Worm (Caenorhabditis elegans) whole organism, mixed stage, embryonic: ENCODE results near the gene chkr-1.
"Not testable (repeated sequence)": the region's sequence is repeated elsewhere in the genome, so short reads cannot be mapped to it uniquely, and the experiment has no call there.

Experiments used
- M03D4.4 ChIP-seq: sonication (generic microtip); optimal IDR thresholded peaks from 2 replicates; lab custom pipeline; 2017; ENCODE audit warnings: mild to moderate bottlenecking, missing genetic modification characterization, missing compliant biosample characterization
- bed-3 ChIP-seq: fragments of 200-800 bp; sonication (Bioruptor generic); optimal IDR thresholded peaks from 3 replicates; lab custom pipeline; 2018; ENCODE audit warnings: mild to moderate bottlenecking, missing genetic modification characterization, moderate library complexity, missing compliant biosample characterization
- blmp-1 ChIP-seq: fragments of 150-350 bp; optimal IDR thresholded peaks from 2 replicates; lab custom pipeline; 2014; ENCODE audit warnings: missing biosample characterization, missing genetic modification characterization
- ceh-39 ChIP-seq: fragments of 150-350 bp; optimal IDR thresholded peaks from 2 replicates; lab custom pipeline; 2014; ENCODE audit warnings: missing biosample characterization, missing genetic modification characterization
- ceh-43 ChIP-seq: fragments of 200-800 bp; sonication (Bioruptor generic); optimal IDR thresholded peaks from 2 replicates; lab custom pipeline; 2018; ENCODE audit warnings: mild to moderate bottlenecking, missing genetic modification characterization, moderate library complexity, missing compliant biosample characterization
- ces-1 ChIP-seq: fragments of 150-350 bp; optimal IDR thresholded peaks from 2 replicates; lab custom pipeline; 2014; ENCODE audit warnings: missing biosample characterization, missing genetic modification reagents, missing genetic modification characterization
- cnd-1 ChIP-seq: fragments of 200-800 bp; sonication (Bioruptor generic); optimal IDR thresholded peaks from 2 replicates; lab custom pipeline; 2018; ENCODE audit warnings: mild to moderate bottlenecking, missing genetic modification characterization, missing compliant biosample characterization
- drap-1 ChIP-seq: fragments of 200-800 bp; sonication (Bioruptor generic); optimal IDR thresholded peaks from 3 replicates; lab custom pipeline; 2018; ENCODE audit warnings: mild to moderate bottlenecking, missing genetic modification characterization, missing compliant biosample characterization
- elt-1 ChIP-seq: sonication (generic microtip); optimal IDR thresholded peaks from 2 replicates; lab custom pipeline; 2017; ENCODE audit warnings: missing genetic modification characterization, mild to moderate bottlenecking, missing compliant biosample characterization, antibody characterized with exemption, moderate library complexity, borderline replicate concordance; ENCODE audit not compliant: insufficient read depth
- elt-3 ChIP-seq: fragments of 150-350 bp; optimal IDR thresholded peaks from 2 replicates; lab custom pipeline; 2014; ENCODE audit warnings: missing biosample characterization, missing genetic modification characterization
- flh-1 ChIP-seq: fragments of 200-800 bp; sonication (Bioruptor generic); optimal IDR thresholded peaks from 2 replicates; lab custom pipeline; 2018; ENCODE audit warnings: mild to moderate bottlenecking, missing genetic modification characterization, moderate library complexity, missing compliant biosample characterization
- hlh-1 ChIP-seq: fragments of 150-350 bp; optimal IDR thresholded peaks from 2 replicates; lab custom pipeline; 2014; ENCODE audit warnings: missing biosample characterization, missing genetic modification reagents, missing genetic modification characterization
- lin-13 ChIP-seq: fragments of 150-350 bp; optimal IDR thresholded peaks from 2 replicates; lab custom pipeline; 2014; ENCODE audit warnings: missing biosample characterization, missing genetic modification characterization
- lin-32 ChIP-seq: fragments of 200-800 bp; sonication (Bioruptor generic); optimal IDR thresholded peaks from 2 replicates; lab custom pipeline; 2018; ENCODE audit warnings: mild to moderate bottlenecking, missing genetic modification characterization, missing compliant biosample characterization
- mab-5 ChIP-seq: fragments of 150-350 bp; optimal IDR thresholded peaks from 2 replicates; lab custom pipeline; 2014; ENCODE audit warnings: missing biosample characterization, missing genetic modification characterization
- mep-1 ChIP-seq: fragments of 150-350 bp; optimal IDR thresholded peaks from 2 replicates; lab custom pipeline; 2017; ENCODE audit warnings: missing biosample characterization, missing genetic modification reagents, missing genetic modification characterization, inconsistent platforms
- mls-2 ChIP-seq: sonication (generic microtip); optimal IDR thresholded peaks from 2 replicates; lab custom pipeline; 2016; ENCODE audit warnings: mild to moderate bottlenecking, missing genetic modification characterization, moderate library complexity, missing compliant biosample characterization
- nhr-12 ChIP-seq: fragments of 150-350 bp; optimal IDR thresholded peaks from 2 replicates; lab custom pipeline; 2014; ENCODE audit warnings: missing biosample characterization, missing genetic modification characterization
- nhr-2 ChIP-seq: fragments of 150-350 bp; optimal IDR thresholded peaks from 2 replicates; lab custom pipeline; 2014; ENCODE audit warnings: missing biosample characterization, missing genetic modification characterization
- nhr-237 ChIP-seq: fragments of 150-350 bp; optimal IDR thresholded peaks from 2 replicates; lab custom pipeline; 2014; ENCODE audit warnings: missing biosample characterization, missing genetic modification characterization
- nhr-28 ChIP-seq: fragments of 150-350 bp; optimal IDR thresholded peaks from 2 replicates; lab custom pipeline; 2014; ENCODE audit warnings: missing biosample characterization, missing genetic modification characterization
- nhr-76 ChIP-seq: sonication (generic microtip); optimal IDR thresholded peaks from 2 replicates; lab custom pipeline; 2017; ENCODE audit warnings: missing biosample characterization, missing genetic modification characterization
- pha-4 ChIP-seq: fragments of 150-350 bp; optimal IDR thresholded peaks from 2 replicates; lab custom pipeline; 2018; ENCODE audit warnings: missing biosample characterization, missing genetic modification reagents, missing genetic modification characterization
- sem-2 ChIP-seq: fragments of 200-800 bp; sonication (Bioruptor generic); optimal IDR thresholded peaks from 2 replicates; lab custom pipeline; 2018; ENCODE audit warnings: mild to moderate bottlenecking, missing genetic modification characterization, missing compliant biosample characterization
- snpc-4 ChIP-seq: fragments of 150-350 bp; optimal IDR thresholded peaks from 2 replicates; lab custom pipeline; 2014; ENCODE audit warnings: missing biosample characterization, missing genetic modification characterization
- sptf-1 ChIP-seq: sonication (generic microtip); optimal IDR thresholded peaks from 2 replicates; lab custom pipeline; 2017; ENCODE audit warnings: mild to moderate bottlenecking, missing genetic modification characterization, moderate library complexity, missing compliant biosample characterization
- tbx-8 ChIP-seq: fragments of 200-800 bp; sonication (Bioruptor generic); optimal IDR thresholded peaks from 2 replicates; lab custom pipeline; 2018; ENCODE audit warnings: mild to moderate bottlenecking, missing genetic modification characterization, moderate library complexity, missing compliant biosample characterization
- unc-120 ChIP-seq: sonication (generic microtip); optimal IDR thresholded peaks from 2 replicates; lab custom pipeline; 2017; ENCODE audit warnings: missing genetic modification characterization, missing compliant biosample characterization; ENCODE audit not compliant: poor library complexity, severe bottlenecking
- unc-39 ChIP-seq: fragments of 150-350 bp; optimal IDR thresholded peaks from 2 replicates; lab custom pipeline; 2014; ENCODE audit warnings: missing biosample characterization, missing genetic modification characterization
- unc-62 ChIP-seq: fragments of 150-350 bp; optimal IDR thresholded peaks from 2 replicates; lab custom pipeline; 2014; ENCODE audit warnings: missing biosample characterization, missing genetic modification reagents, missing genetic modification characterization
- zip-8 ChIP-seq: fragments of 150-350 bp; optimal IDR thresholded peaks from 2 replicates; lab custom pipeline; 2014; ENCODE audit warnings: missing biosample characterization, missing genetic modification characterization
- ztf-11 ChIP-seq: fragments of 150-350 bp; optimal IDR thresholded peaks from 2 replicates; lab custom pipeline; 2014; ENCODE audit warnings: missing biosample characterization, missing genetic modification characterization

Gene chkr-1

DNA sequence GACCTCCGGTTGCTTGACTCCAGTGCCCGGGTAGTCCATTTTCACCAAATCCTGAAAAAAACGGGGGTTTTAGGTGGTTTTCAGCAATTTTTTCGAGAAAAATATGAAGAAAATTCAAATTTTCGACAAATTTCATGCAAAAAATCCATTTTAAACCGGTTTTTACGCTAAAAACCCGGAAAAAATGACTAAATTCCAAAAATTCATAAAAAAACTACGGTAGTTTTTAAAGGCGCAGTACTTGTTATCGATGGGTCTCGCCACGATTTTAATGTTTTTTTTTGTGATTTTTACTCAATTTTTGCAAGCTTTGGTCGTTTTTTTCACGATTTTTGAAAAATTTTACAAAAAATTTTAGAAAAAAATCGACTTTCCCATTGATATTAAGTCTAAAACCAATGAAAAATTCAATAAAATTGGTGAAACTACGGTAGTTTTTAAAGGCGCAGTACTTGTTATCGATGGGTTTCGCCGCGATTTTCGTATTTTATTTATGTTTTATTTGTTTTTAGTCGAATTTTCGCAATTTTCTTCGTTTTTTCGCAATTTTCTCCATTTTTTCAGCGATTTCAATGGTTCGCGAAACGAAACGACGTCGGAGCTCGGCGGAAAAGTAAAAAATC, at the start of gene chkr-1, which contains the start of gene T08D2.6:
chkr-1 (plus strand) TSS at position 573 of the 623 bp plus-strand sequence.
T08D2.6 (minus strand) TSS at position 51 of the 623 bp plus-strand sequence.
- TF ChIP-seq ces-1 (GFP tag; lab: Kevin White, UChicago); unc-120 (tag; lab: Kevin White, UChicago); unc-62 (GFP tag; lab: Kevin White, UChicago): not testable (repeated sequence)

DNA sequence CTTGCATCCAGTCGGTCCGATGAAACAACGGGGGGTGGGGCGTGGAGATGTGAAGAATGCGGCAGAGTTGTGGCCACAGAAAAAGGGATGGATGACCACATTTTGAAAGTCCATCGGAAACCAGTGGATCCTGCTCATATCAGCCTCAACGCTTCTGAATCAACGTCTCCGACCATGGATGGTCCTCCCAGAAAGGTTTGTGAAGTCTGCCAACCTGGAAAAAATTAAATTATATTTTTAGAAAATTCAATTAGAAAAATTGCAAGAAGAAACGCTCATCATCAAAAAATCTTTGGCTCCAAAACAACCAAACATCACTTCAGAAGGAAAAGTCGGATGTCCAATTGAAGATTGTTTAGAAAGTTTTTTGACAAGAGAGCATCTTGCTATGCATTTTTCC, 41.3 kb upstream of the chkr-1 start, which contains the start of gene Y73B3A.8:
Y73B3A.8 (minus strand) TSS at position 101 of the 400 bp plus-strand sequence.
- TF ChIP-seq bed-3 (GFP tag; lab: Kevin White, UChicago) (no peak), lin-13 (tag; lab: Kevin White, UChicago) (no peak), nhr-28 (tag; lab: Kevin White, UChicago) (no peak), blmp-1 (no peak), ztf-11 (tag; lab: Kevin White, UChicago) (no peak), unc-39 (tag; lab: Kevin White, UChicago) (no peak), mls-2 (tag; lab: Kevin White, UChicago) (no peak), nhr-2 (tag; lab: Kevin White, UChicago) (no peak), nhr-12 (no peak), elt-3 (tag; lab: Kevin White, UChicago) (no peak), tbx-8 (GFP tag; lab: Kevin White, UChicago) (no peak), nhr-237 (tag; lab: Kevin White, UChicago) (no peak), zip-8 (tag; lab: Kevin White, UChicago) (no peak), ceh-39 (tag; lab: Kevin White, UChicago) (no peak), unc-120 (tag; lab: Kevin White, UChicago) (no peak), drap-1 (GFP tag; lab: Kevin White, UChicago) (no peak), ces-1 (GFP tag; lab: Kevin White, UChicago) (no peak), unc-62 (GFP tag; lab: Kevin White, UChicago) (no peak), flh-1 (GFP tag; lab: Kevin White, UChicago) (no peak), pha-4 (tag; lab: Kevin White, UChicago) (no peak)

ce11 chrX:146832-147231, 35.7 kb upstream of the chkr-1 start:
- TF ChIP-seq blmp-1 (no peak), nhr-76 (tag; lab: Kevin White, UChicago) (no peak), ces-1 (GFP tag; lab: Kevin White, UChicago) (peak; percentile 31), unc-120 (tag; lab: Kevin White, UChicago) (no peak), zip-8 (tag; lab: Kevin White, UChicago) (no peak), sptf-1 (tag; lab: Kevin White, UChicago) (no peak), elt-3 (tag; lab: Kevin White, UChicago) (no peak), mep-1 (no peak)

- TF ChIP-seq snpc-4 (tag; lab: Kevin White, UChicago): no peak
- TF ChIP-seq ceh-43 (GFP tag; lab: Kevin White, UChicago): no peak
- TF ChIP-seq flh-1 (GFP tag; lab: Kevin White, UChicago): no peak
- TF ChIP-seq nhr-12: no peak
- no peak for TF ChIP-seq lin-32
- TF ChIP-seq M03D4.4 (tag; lab: Kevin White, UChicago): no peak
- no peak for TF ChIP-seq cnd-1 (tag; lab: Kevin White, UChicago)
- no peak for TF ChIP-seq sem-2 (GFP tag; lab: Kevin White, UChicago)
- no peak for TF ChIP-seq elt-3 (tag; lab: Kevin White, UChicago)
- TF ChIP-seq hlh-1: no peak
- no peak for TF ChIP-seq ces-1 (GFP tag; lab: Kevin White, UChicago)
- no peak for TF ChIP-seq mls-2 (tag; lab: Kevin White, UChicago)
- TF ChIP-seq mab-5: no peak
- no peak for TF ChIP-seq elt-1
- no peak for TF ChIP-seq blmp-1
- TF ChIP-seq mep-1: no peak
- no peak for TF ChIP-seq tbx-8 (GFP tag; lab: Kevin White, UChicago)
- TF ChIP-seq nhr-2 (tag; lab: Kevin White, UChicago): no peak
- TF ChIP-seq drap-1 (GFP tag; lab: Kevin White, UChicago): no peak
Measured at ce11 chrX:147824-148223, 34.7 kb upstream of the chkr-1 start, which contains the start of gene Y73B3A.11. TSS of gene Y73B3A.11 (plus strand) at chrX:148124.
